Worm (Caenorhabditis elegans) whole organism, L3 larva: ENCODE data around the gene sec-24.1.

ENCODE experiments used
- R02D3.7 ChIP-seq: fragments of 150-350 bp; optimal IDR thresholded peaks from 2 replicates; lab custom pipeline; 2014; ENCODE audit warnings: missing biosample characterization, missing genetic modification characterization
- ZK546.5 ChIP-seq: sonication (generic microtip); optimal IDR thresholded peaks from 2 replicates; lab custom pipeline; 2017; ENCODE audit warnings: missing biosample characterization, missing genetic modification characterization
- aly-2 ChIP-seq: fragments of 150-350 bp; optimal IDR thresholded peaks from 2 replicates; lab custom pipeline; 2014; ENCODE audit warnings: missing biosample characterization, missing genetic modification characterization
- ama-1 ChIP-seq: fragments of 150-350 bp; optimal IDR thresholded peaks from 2 replicates; lab custom pipeline; 2018
- ceh-16 ChIP-seq: sonication (generic microtip); optimal IDR thresholded peaks from 2 replicates; lab custom pipeline; 2017; ENCODE audit warnings: missing biosample characterization, missing genetic modification characterization
- ceh-28 ChIP-seq: fragments of 150-350 bp; optimal IDR thresholded peaks from 2 replicates; lab custom pipeline; 2014; ENCODE audit warnings: missing biosample characterization, missing genetic modification reagents, missing genetic modification characterization
- ceh-82 ChIP-seq: fragments of 150-350 bp; optimal IDR thresholded peaks from 2 replicates; lab custom pipeline; 2014; ENCODE audit warnings: missing biosample characterization, missing genetic modification characterization
- ceh-9 ChIP-seq: sonication (generic microtip); optimal IDR thresholded peaks from 2 replicates; lab custom pipeline; 2018; ENCODE audit warnings: missing biosample characterization, missing genetic modification characterization
- daf-12 ChIP-seq: fragments of 150-350 bp; optimal IDR thresholded peaks from 2 replicates; lab custom pipeline; 2014; ENCODE audit warnings: missing biosample characterization, missing genetic modification reagents, missing genetic modification characterization
- egl-27 ChIP-seq: sonication (generic microtip); optimal IDR thresholded peaks from 4 replicates; lab custom pipeline; 2017; ENCODE audit warnings: missing biosample characterization, missing genetic modification reagents, missing genetic modification characterization
- egl-5 ChIP-seq: fragments of 150-350 bp; optimal IDR thresholded peaks from 2 replicates; lab custom pipeline; 2017; ENCODE audit warnings: missing biosample characterization, missing genetic modification reagents, missing genetic modification characterization, inconsistent platforms
- elt-1 ChIP-seq: fragments of 150-350 bp; optimal IDR thresholded peaks from 2 replicates; lab custom pipeline; 2014; ENCODE audit warnings: missing biosample characterization, missing genetic modification characterization
- elt-2 ChIP-seq: sonication (generic microtip); optimal IDR thresholded peaks from 2 replicates; lab custom pipeline; 2016; ENCODE audit warnings: missing genetic modification reagents, mild to moderate bottlenecking, missing genetic modification characterization, missing compliant biosample characterization
- elt-3 ChIP-seq, 3 experiments: fragments of 150-350 bp in 1 of 3; sonication (generic microtip) in 2 of 3; optimal IDR thresholded peaks; 2 replicates in 2 of 3; 4 replicates in 1 of 3; lab custom pipeline; 2014 to 2017; ENCODE audit warnings: missing biosample characterization in 3 of 3, missing genetic modification characterization in 3 of 3
- eor-1 ChIP-seq, 2 experiments: fragments of 150-350 bp; optimal IDR thresholded peaks; 2 replicates each; lab custom pipeline; 2014 to 2018; ENCODE audit warnings: missing biosample characterization in 2 of 2, missing genetic modification characterization in 2 of 2
- fkh-10 ChIP-seq: sonication (generic microtip); optimal IDR thresholded peaks from 2 replicates; lab custom pipeline; 2017; ENCODE audit warnings: missing biosample characterization, missing genetic modification reagents, missing genetic modification characterization
- fkh-2 ChIP-seq: fragments of 150-350 bp; optimal IDR thresholded peaks from 2 replicates; lab custom pipeline; 2014; ENCODE audit warnings: missing biosample characterization, missing genetic modification reagents, missing genetic modification characterization
- fos-1 ChIP-seq: fragments of 150-350 bp; optimal IDR thresholded peaks from 2 replicates; lab custom pipeline; 2014; ENCODE audit warnings: missing biosample characterization, missing genetic modification characterization
- hmg-11 ChIP-seq: sonication (generic microtip); optimal IDR thresholded peaks from 2 replicates; lab custom pipeline; 2016; ENCODE audit warnings: missing genetic modification characterization, missing compliant biosample characterization
- jun-1 ChIP-seq: fragments of 150-350 bp; optimal IDR thresholded peaks from 2 replicates; lab custom pipeline; 2014; ENCODE audit warnings: missing biosample characterization, missing genetic modification reagents, missing genetic modification characterization
- lin-15B ChIP-seq: fragments of 150-350 bp; optimal IDR thresholded peaks from 2 replicates; lab custom pipeline; 2014; ENCODE audit warnings: missing biosample characterization, missing genetic modification characterization
- lin-39 ChIP-seq: fragments of 150-350 bp; optimal IDR thresholded peaks from 2 replicates; lab custom pipeline; 2018; ENCODE audit warnings: missing biosample characterization, missing genetic modification reagents, missing genetic modification characterization
- lsy-12 ChIP-seq: sonication (generic microtip); optimal IDR thresholded peaks from 2 replicates; lab custom pipeline; 2016; ENCODE audit warnings: mild to moderate bottlenecking, missing genetic modification characterization, missing compliant biosample characterization
- mdl-1 ChIP-seq: fragments of 150-350 bp; optimal IDR thresholded peaks from 2 replicates; lab custom pipeline; 2014; ENCODE audit warnings: missing biosample characterization, missing genetic modification characterization
- mml-1 ChIP-seq: fragments of 150-350 bp; sonication (generic microtip); optimal IDR thresholded peaks from 3 replicates; lab custom pipeline; 2014; ENCODE audit warnings: missing biosample characterization, missing genetic modification characterization
- nfya-1 ChIP-seq: sonication (generic microtip); optimal IDR thresholded peaks from 2 replicates; lab custom pipeline; 2017; ENCODE audit warnings: missing genetic modification characterization, mild to moderate bottlenecking, missing compliant biosample characterization, antibody characterized with exemption, moderate library complexity; ENCODE audit not compliant: insufficient read depth
- nhr-11 ChIP-seq: fragments of 150-350 bp; optimal IDR thresholded peaks from 2 replicates; lab custom pipeline; 2014; ENCODE audit warnings: missing biosample characterization, missing genetic modification characterization
- nhr-12 ChIP-seq: fragments of 150-350 bp; optimal IDR thresholded peaks from 2 replicates; lab custom pipeline; 2014; ENCODE audit warnings: missing biosample characterization, missing genetic modification characterization
- nhr-23 ChIP-seq: fragments of 150-350 bp; optimal IDR thresholded peaks from 2 replicates; lab custom pipeline; 2014; ENCODE audit warnings: missing biosample characterization, missing genetic modification reagents, missing genetic modification characterization
- nhr-237 ChIP-seq: fragments of 150-350 bp; optimal IDR thresholded peaks from 2 replicates; lab custom pipeline; 2014; ENCODE audit warnings: missing biosample characterization, missing genetic modification characterization
- nhr-25 ChIP-seq: sonication (generic microtip); optimal IDR thresholded peaks from 2 replicates; lab custom pipeline; 2017; ENCODE audit warnings: missing biosample characterization, missing genetic modification characterization
- nhr-28 ChIP-seq: fragments of 150-350 bp; optimal IDR thresholded peaks from 2 replicates; lab custom pipeline; 2014; ENCODE audit warnings: missing biosample characterization, missing genetic modification characterization
- nhr-43 ChIP-seq: sonication (generic microtip); optimal IDR thresholded peaks from 2 replicates; lab custom pipeline; 2016; ENCODE audit warnings: mild to moderate bottlenecking, missing genetic modification characterization, missing compliant biosample characterization; ENCODE audit not compliant: poor library complexity, severe bottlenecking
- nhr-67 ChIP-seq: fragments of 150-350 bp; optimal IDR thresholded peaks from 2 replicates; lab custom pipeline; 2014; ENCODE audit warnings: missing biosample characterization, missing genetic modification characterization
- nhr-76 ChIP-seq: fragments of 150-350 bp; sonication (generic microtip); optimal IDR thresholded peaks from 5 replicates; lab custom pipeline; 2014; ENCODE audit warnings: missing biosample characterization, missing genetic modification characterization
- nhr-77 ChIP-seq: fragments of 150-350 bp; optimal IDR thresholded peaks from 2 replicates; lab custom pipeline; 2014; ENCODE audit warnings: missing biosample characterization, missing genetic modification characterization
- pha-4 ChIP-seq: fragments of 150-350 bp; optimal IDR thresholded peaks from 2 replicates; lab custom pipeline; 2014; ENCODE audit warnings: missing biosample characterization, missing genetic modification reagents, missing genetic modification characterization
- pqm-1 ChIP-seq: fragments of 150-350 bp; optimal IDR thresholded peaks from 2 replicates; lab custom pipeline; 2017; ENCODE audit warnings: missing biosample characterization, missing genetic modification characterization, inconsistent platforms
- sea-2 ChIP-seq: fragments of 150-350 bp; sonication (generic microtip); optimal IDR thresholded peaks from 4 replicates; lab custom pipeline; 2014; ENCODE audit warnings: missing biosample characterization, missing genetic modification reagents, missing genetic modification characterization
- skn-1 ChIP-seq: fragments of 150-350 bp; optimal IDR thresholded peaks from 2 replicates; lab custom pipeline; 2014; ENCODE audit warnings: missing biosample characterization, missing genetic modification characterization
- snpc-4 ChIP-seq: fragments of 150-350 bp; optimal IDR thresholded peaks from 2 replicates; lab custom pipeline; 2014; ENCODE audit warnings: missing biosample characterization, missing genetic modification characterization
- tbx-2 ChIP-seq: sonication (generic microtip); optimal IDR thresholded peaks from 2 replicates; lab custom pipeline; 2016; ENCODE audit warnings: mild to moderate bottlenecking, missing genetic modification characterization, missing compliant biosample characterization
- unc-39 ChIP-seq: sonication (generic microtip); optimal IDR thresholded peaks from 4 replicates; lab custom pipeline; 2017; ENCODE audit warnings: missing biosample characterization, missing genetic modification characterization
- unc-62 ChIP-seq: fragments of 150-350 bp; sonication (generic microtip); optimal IDR thresholded peaks from 4 replicates; lab custom pipeline; 2014; ENCODE audit warnings: missing biosample characterization, missing genetic modification reagents, missing genetic modification characterization
- zag-1 ChIP-seq: fragments of 150-350 bp; optimal IDR thresholded peaks from 2 replicates; lab custom pipeline; 2014; ENCODE audit warnings: missing biosample characterization, missing genetic modification characterization
- ztf-11 ChIP-seq: fragments of 150-350 bp; optimal IDR thresholded peaks from 2 replicates; lab custom pipeline; 2014; ENCODE audit warnings: missing biosample characterization, missing genetic modification characterization
- ztf-4 ChIP-seq: fragments of 150-350 bp; optimal IDR thresholded peaks from 2 replicates; lab custom pipeline; 2014; ENCODE audit warnings: missing biosample characterization, missing genetic modification characterization

sec-24.1 gene

ce11 chrIV:11593415-11594190 is 27.6 kb upstream of the sec-24.1 start, which contains the start of gene F40F11.3:
Gene F40F11.3, minus strand, starts transcription at chrIV:11594003.
- TF ChIP-seq nhr-11 (tag; lab: Kevin White, UChicago) (peak; percentile 78), snpc-4 (tag; lab: Kevin White, UChicago) (peak; percentile 77), fos-1 (tag; lab: Kevin White, UChicago) (peak; percentile 26), ztf-11 (tag; lab: Kevin White, UChicago) (no peak), egl-27 (peak; percentile 45), pqm-1 (tag; lab: Kevin White, UChicago) (peak; percentile 64), nhr-23 (peak; percentile 60), aly-2 (tag; lab: Kevin White, UChicago) (peak; percentile 7), ZK546.5 (tag; lab: Kevin White, UChicago) (no peak), ceh-28 (tag; lab: Kevin White, UChicago) (peak; percentile 72), ztf-4 (tag; lab: Kevin White, UChicago) (peak; percentile 4), elt-3 (tag; optimal IDR thresholded peaks at IDR 0.05; lab: Kevin White, UChicago) (no peak), skn-1 (peak; percentile 91), zag-1 (no peak), R02D3.7 (peak; percentile 72), nhr-237 (tag; lab: Kevin White, UChicago) (no peak), fkh-2 (tag; lab: Kevin White, UChicago) (no peak), nhr-25 (tag; lab: Kevin White, UChicago) (peak; percentile 97), elt-1 (tag; lab: Kevin White, UChicago) (peak; percentile 34), nhr-67 (tag; lab: Kevin White, UChicago) (no peak), fkh-10 (GFP tag; lab: Kevin White, UChicago) (peak; percentile 77), daf-12 (tag; lab: Kevin White, UChicago) (no peak), sea-2 (GFP tag; lab: Kevin White, UChicago) (no peak), nhr-77 (tag; lab: Kevin White, UChicago) (no peak), pha-4 (tag; lab: Kevin White, UChicago) (peak; percentile 82), nhr-76 (no peak), lin-39 (tag; lab: Kevin White, UChicago) (peak; percentile 61), eor-1 (tag; optimal IDR thresholded peaks at IDR 0.05; lab: Kevin White, UChicago) (no peak), nhr-28 (no peak), ceh-9 (tag; lab: Kevin White, UChicago) (no peak), lin-15B (tag; lab: Kevin White, UChicago) (peak; percentile 83), egl-5 (peak; percentile 84), nfya-1 (tag; lab: Kevin White, UChicago) (peak; percentile 91), hmg-11 (tag; lab: Kevin White, UChicago) (peak; percentile 96), ceh-82 (tag; lab: Kevin White, UChicago) (no peak), jun-1 (tag; lab: Kevin White, UChicago) (peak; percentile 74), nhr-12 (tag; lab: Kevin White, UChicago) (no peak), mdl-1 (tag; lab: Kevin White, UChicago) (peak; percentile 46), nhr-43 (peak; percentile 88), lsy-12 (peak; percentile 90), ama-1 (lab: Kevin White, UChicago) (peak; percentile 81), mml-1 (no peak), elt-2 (tag; lab: Kevin White, UChicago) (peak; percentile 69), ceh-16 (tag; lab: Kevin White, UChicago) (no peak), unc-62 (peak; percentile 46), unc-39 (tag; lab: Kevin White, UChicago) (no peak), tbx-2 (tag; lab: Kevin White, UChicago) (peak; percentile 69)
